Worm (Caenorhabditis elegans) whole organism, L3 larva: Measurements from ENCODE around the gene F07C4.10.

Experiments used
- R02D3.7 ChIP-seq: fragments of 150-350 bp; optimal IDR thresholded peaks from 2 replicates; lab custom pipeline; 2014; ENCODE audit warnings: missing biosample characterization, missing genetic modification characterization
- ZK546.5 ChIP-seq: sonication (generic microtip); optimal IDR thresholded peaks from 2 replicates; lab custom pipeline; 2017; ENCODE audit warnings: missing biosample characterization, missing genetic modification characterization
- aly-2 ChIP-seq: fragments of 150-350 bp; optimal IDR thresholded peaks from 2 replicates; lab custom pipeline; 2014; ENCODE audit warnings: missing biosample characterization, missing genetic modification characterization
- ama-1 ChIP-seq: fragments of 150-350 bp; optimal IDR thresholded peaks from 2 replicates; lab custom pipeline; 2018
- ceh-16 ChIP-seq: sonication (generic microtip); optimal IDR thresholded peaks from 2 replicates; lab custom pipeline; 2017; ENCODE audit warnings: missing biosample characterization, missing genetic modification characterization
- ceh-28 ChIP-seq: fragments of 150-350 bp; optimal IDR thresholded peaks from 2 replicates; lab custom pipeline; 2014; ENCODE audit warnings: missing biosample characterization, missing genetic modification reagents, missing genetic modification characterization
- ceh-82 ChIP-seq: fragments of 150-350 bp; optimal IDR thresholded peaks from 2 replicates; lab custom pipeline; 2014; ENCODE audit warnings: missing biosample characterization, missing genetic modification characterization
- ceh-9 ChIP-seq: sonication (generic microtip); optimal IDR thresholded peaks from 2 replicates; lab custom pipeline; 2018; ENCODE audit warnings: missing biosample characterization, missing genetic modification characterization
- daf-12 ChIP-seq: fragments of 150-350 bp; optimal IDR thresholded peaks from 2 replicates; lab custom pipeline; 2014; ENCODE audit warnings: missing biosample characterization, missing genetic modification reagents, missing genetic modification characterization
- egl-27 ChIP-seq: sonication (generic microtip); optimal IDR thresholded peaks from 4 replicates; lab custom pipeline; 2017; ENCODE audit warnings: missing biosample characterization, missing genetic modification reagents, missing genetic modification characterization
- egl-5 ChIP-seq: fragments of 150-350 bp; optimal IDR thresholded peaks from 2 replicates; lab custom pipeline; 2017; ENCODE audit warnings: missing biosample characterization, missing genetic modification reagents, missing genetic modification characterization, inconsistent platforms
- elt-2 ChIP-seq: sonication (generic microtip); optimal IDR thresholded peaks from 2 replicates; lab custom pipeline; 2016; ENCODE audit warnings: missing genetic modification reagents, mild to moderate bottlenecking, missing genetic modification characterization, missing compliant biosample characterization
- elt-3 ChIP-seq, 3 experiments: fragments of 150-350 bp in 1 of 3; sonication (generic microtip) in 2 of 3; optimal IDR thresholded peaks; 2 replicates in 2 of 3; 4 replicates in 1 of 3; lab custom pipeline; 2014 to 2017; ENCODE audit warnings: missing biosample characterization in 3 of 3, missing genetic modification characterization in 3 of 3
- fkh-10 ChIP-seq: sonication (generic microtip); optimal IDR thresholded peaks from 2 replicates; lab custom pipeline; 2017; ENCODE audit warnings: missing biosample characterization, missing genetic modification reagents, missing genetic modification characterization
- fos-1 ChIP-seq: fragments of 150-350 bp; optimal IDR thresholded peaks from 2 replicates; lab custom pipeline; 2014; ENCODE audit warnings: missing biosample characterization, missing genetic modification characterization
- lin-15B ChIP-seq: fragments of 150-350 bp; optimal IDR thresholded peaks from 2 replicates; lab custom pipeline; 2014; ENCODE audit warnings: missing biosample characterization, missing genetic modification characterization
- nfya-1 ChIP-seq: sonication (generic microtip); optimal IDR thresholded peaks from 2 replicates; lab custom pipeline; 2017; ENCODE audit warnings: missing genetic modification characterization, mild to moderate bottlenecking, missing compliant biosample characterization, antibody characterized with exemption, moderate library complexity; ENCODE audit not compliant: insufficient read depth
- nhr-11 ChIP-seq: fragments of 150-350 bp; optimal IDR thresholded peaks from 2 replicates; lab custom pipeline; 2014; ENCODE audit warnings: missing biosample characterization, missing genetic modification characterization
- nhr-12 ChIP-seq: fragments of 150-350 bp; optimal IDR thresholded peaks from 2 replicates; lab custom pipeline; 2014; ENCODE audit warnings: missing biosample characterization, missing genetic modification characterization
- nhr-23 ChIP-seq: fragments of 150-350 bp; optimal IDR thresholded peaks from 2 replicates; lab custom pipeline; 2014; ENCODE audit warnings: missing biosample characterization, missing genetic modification reagents, missing genetic modification characterization
- nhr-237 ChIP-seq: fragments of 150-350 bp; optimal IDR thresholded peaks from 2 replicates; lab custom pipeline; 2014; ENCODE audit warnings: missing biosample characterization, missing genetic modification characterization
- nhr-25 ChIP-seq: sonication (generic microtip); optimal IDR thresholded peaks from 2 replicates; lab custom pipeline; 2017; ENCODE audit warnings: missing biosample characterization, missing genetic modification characterization
- nhr-43 ChIP-seq: sonication (generic microtip); optimal IDR thresholded peaks from 2 replicates; lab custom pipeline; 2016; ENCODE audit warnings: mild to moderate bottlenecking, missing genetic modification characterization, missing compliant biosample characterization; ENCODE audit not compliant: poor library complexity, severe bottlenecking
- nhr-76 ChIP-seq: fragments of 150-350 bp; sonication (generic microtip); optimal IDR thresholded peaks from 5 replicates; lab custom pipeline; 2014; ENCODE audit warnings: missing biosample characterization, missing genetic modification characterization
- nhr-77 ChIP-seq: fragments of 150-350 bp; optimal IDR thresholded peaks from 2 replicates; lab custom pipeline; 2014; ENCODE audit warnings: missing biosample characterization, missing genetic modification characterization
- pha-4 ChIP-seq: fragments of 150-350 bp; optimal IDR thresholded peaks from 2 replicates; lab custom pipeline; 2014; ENCODE audit warnings: missing biosample characterization, missing genetic modification reagents, missing genetic modification characterization
- pqm-1 ChIP-seq: fragments of 150-350 bp; optimal IDR thresholded peaks from 2 replicates; lab custom pipeline; 2017; ENCODE audit warnings: missing biosample characterization, missing genetic modification characterization, inconsistent platforms
- sea-2 ChIP-seq: fragments of 150-350 bp; sonication (generic microtip); optimal IDR thresholded peaks from 4 replicates; lab custom pipeline; 2014; ENCODE audit warnings: missing biosample characterization, missing genetic modification reagents, missing genetic modification characterization
- skn-1 ChIP-seq: fragments of 150-350 bp; optimal IDR thresholded peaks from 2 replicates; lab custom pipeline; 2014; ENCODE audit warnings: missing biosample characterization, missing genetic modification characterization
- unc-39 ChIP-seq: sonication (generic microtip); optimal IDR thresholded peaks from 4 replicates; lab custom pipeline; 2017; ENCODE audit warnings: missing biosample characterization, missing genetic modification characterization
- unc-62 ChIP-seq: fragments of 150-350 bp; sonication (generic microtip); optimal IDR thresholded peaks from 4 replicates; lab custom pipeline; 2014; ENCODE audit warnings: missing biosample characterization, missing genetic modification reagents, missing genetic modification characterization
- zag-1 ChIP-seq: fragments of 150-350 bp; optimal IDR thresholded peaks from 2 replicates; lab custom pipeline; 2014; ENCODE audit warnings: missing biosample characterization, missing genetic modification characterization
- ztf-11 ChIP-seq: fragments of 150-350 bp; optimal IDR thresholded peaks from 2 replicates; lab custom pipeline; 2014; ENCODE audit warnings: missing biosample characterization, missing genetic modification characterization
- ztf-4 ChIP-seq: fragments of 150-350 bp; optimal IDR thresholded peaks from 2 replicates; lab custom pipeline; 2014; ENCODE audit warnings: missing biosample characterization, missing genetic modification characterization

The F07C4.10 gene

ce11 chrV:7629504-7629903, 10.2 kb downstream of the F07C4.10 start, which contains the start of gene srd-30:
srd-30 (plus strand) TSS chrV:7629804.
- TF ChIP-seq pha-4 (tag; lab: Kevin White, UChicago) (no peak), ceh-82 (tag; lab: Kevin White, UChicago) (no peak), ceh-9 (tag; lab: Kevin White, UChicago) (no peak), ceh-16 (tag; lab: Kevin White, UChicago) (no peak), R02D3.7 (tag; lab: Kevin White, UChicago) (no peak), sea-2 (no peak), ceh-28 (no peak), fos-1 (no peak)

- TF ChIP-seq ZK546.5 (no peak), ama-1 (no peak), egl-27 (tag; lab: Kevin White, UChicago) (no peak), elt-2 (tag; lab: Kevin White, UChicago) (no peak), unc-62 (GFP tag; lab: Kevin White, UChicago) (no peak), nhr-76 (tag; lab: Kevin White, UChicago) (no peak), aly-2 (tag; lab: Kevin White, UChicago) (no peak), ztf-11 (tag; lab: Kevin White, UChicago) (no peak), lin-15B (tag; lab: Kevin White, UChicago) (no peak)
These were observed 13.1 kb downstream of the F07C4.10 start, which contains the start of gene F07C4.6 for ce11 chrV:7626550-7626949. F07C4.6 (plus strand) TSS chrV:7626850.

ce11 chrV:7624652-7625051, 15.0 kb downstream of the F07C4.10 start, which contains the start of gene grsp-4:
grsp-4 (plus strand) TSS chrV:7624952.
- no peak for TF ChIP-seq fkh-10 (GFP tag; lab: Kevin White, UChicago)
- TF ChIP-seq zag-1 (tag; lab: Kevin White, UChicago), result no peak
- no peak for TF ChIP-seq egl-27 (tag; lab: Kevin White, UChicago)
- no peak for TF ChIP-seq nfya-1 (tag; lab: Kevin White, UChicago)
- no peak for TF ChIP-seq pqm-1 (tag; lab: Kevin White, UChicago)
- TF ChIP-seq ceh-16 (tag; lab: Kevin White, UChicago), result no peak
- TF ChIP-seq nhr-237 (tag; lab: Kevin White, UChicago), result no peak
- TF ChIP-seq nhr-76 (tag; lab: Kevin White, UChicago), result no peak

ce11 chrV:7624152-7624551, 15.5 kb downstream of the F07C4.10 start, which contains the start of gene C50E3.13:
C50E3.13 (minus strand) TSS chrV:7624252.
- TF ChIP-seq skn-1 (tag; lab: Kevin White, UChicago) (no peak), daf-12 (tag; lab: Kevin White, UChicago) (no peak), egl-5 (no peak), nhr-25 (no peak), elt-3 (tag; optimal IDR thresholded peaks at IDR 0.05; lab: Kevin White, UChicago) (no peak), ztf-4 (tag; lab: Kevin White, UChicago) (no peak), R02D3.7 (tag; lab: Kevin White, UChicago) (no peak), nhr-11 (tag; lab: Kevin White, UChicago) (no peak), nhr-12 (tag; lab: Kevin White, UChicago) (no peak), nhr-43 (no peak), aly-2 (tag; lab: Kevin White, UChicago) (no peak), zag-1 (tag; lab: Kevin White, UChicago) (no peak), ceh-9 (tag; lab: Kevin White, UChicago) (no peak), ceh-28 (no peak), ztf-11 (tag; lab: Kevin White, UChicago) (no peak), nhr-237 (tag; lab: Kevin White, UChicago) (no peak)

ce11 chrV:7622011-7622465, 17.6 kb downstream of the F07C4.10 start, which contains the start of gene C50E3.12:
C50E3.12 (minus strand) TSS chrV:7622061.
- no peak for TF ChIP-seq nhr-77 (tag; lab: Kevin White, UChicago)
- no peak for TF ChIP-seq ceh-9 (tag; lab: Kevin White, UChicago)
- TF ChIP-seq nfya-1 (tag; lab: Kevin White, UChicago), result no peak
- TF ChIP-seq nhr-23, result no peak
- TF ChIP-seq elt-2 (tag; lab: Kevin White, UChicago), result no peak
- no peak for TF ChIP-seq ceh-16 (tag; lab: Kevin White, UChicago)
- no peak for TF ChIP-seq ceh-82 (tag; lab: Kevin White, UChicago)
- TF ChIP-seq ama-1, result no peak
- TF ChIP-seq unc-39, result no peak
